Worm (Caenorhabditis elegans) whole organism, late embryonic: ENCODE results near the gene col-69.

Source experiments
- C38D4.7 ChIP-seq: fragments of 200-800 bp; sonication (Bioruptor generic); optimal IDR thresholded peaks from 2 replicates; lab custom pipeline; 2018; ENCODE audit warnings: mild to moderate bottlenecking, missing genetic modification characterization, moderate library complexity, missing compliant biosample characterization
- T23F11.4 ChIP-seq: fragments of 200-800 bp; sonication (Bioruptor generic); optimal IDR thresholded peaks from 2 replicates; lab custom pipeline; 2018; ENCODE audit warnings: mild to moderate bottlenecking, missing genetic modification characterization, missing compliant biosample characterization
- Y22D7AL.16 ChIP-seq: sonication (generic microtip); optimal IDR thresholded peaks from 2 replicates; lab custom pipeline; 2016; ENCODE audit warnings: missing genetic modification characterization, missing compliant biosample characterization
- ahr-1 ChIP-seq: sonication (generic microtip); optimal IDR thresholded peaks from 2 replicates; lab custom pipeline; 2016; ENCODE audit warnings: missing genetic modification characterization, missing compliant biosample characterization
- ceh-18 ChIP-seq: sonication (generic microtip); optimal IDR thresholded peaks from 2 replicates; lab custom pipeline; 2016; ENCODE audit warnings: missing genetic modification characterization, missing compliant biosample characterization
- ceh-19 ChIP-seq: fragments of 200-800 bp; sonication (Bioruptor generic); optimal IDR thresholded peaks from 2 replicates; lab custom pipeline; 2018; ENCODE audit warnings: mild to moderate bottlenecking, missing genetic modification characterization, missing compliant biosample characterization
- ceh-2 ChIP-seq: sonication (generic microtip); optimal IDR thresholded peaks from 2 replicates; lab custom pipeline; 2016; ENCODE audit warnings: missing genotype, missing genetic modification characterization, missing compliant biosample characterization
- ceh-22 ChIP-seq: sonication (generic microtip); optimal IDR thresholded peaks from 2 replicates; lab custom pipeline; 2017; ENCODE audit warnings: missing biosample characterization, missing genetic modification characterization
- ceh-24 ChIP-seq: sonication (generic microtip); optimal IDR thresholded peaks from 2 replicates; lab custom pipeline; 2016; ENCODE audit warnings: mild to moderate bottlenecking, missing genetic modification characterization, missing compliant biosample characterization
- ceh-31 ChIP-seq: sonication (generic microtip); optimal IDR thresholded peaks from 2 replicates; lab custom pipeline; 2016; ENCODE audit warnings: missing genetic modification characterization, missing compliant biosample characterization
- ceh-34 ChIP-seq: sonication (generic microtip); optimal IDR thresholded peaks from 2 replicates; lab custom pipeline; 2016; ENCODE audit warnings: mild to moderate bottlenecking, missing genetic modification characterization, missing compliant biosample characterization
- ceh-6 ChIP-seq: fragments of 200-800 bp; sonication (Bioruptor generic); optimal IDR thresholded peaks from 2 replicates; lab custom pipeline; 2018; ENCODE audit warnings: mild to moderate bottlenecking, missing genetic modification characterization, missing compliant biosample characterization
- dmd-4 ChIP-seq: sonication (generic microtip); optimal IDR thresholded peaks from 2 replicates; lab custom pipeline; 2016; ENCODE audit warnings: borderline replicate concordance, missing genetic modification characterization, missing compliant biosample characterization
- dve-1 ChIP-seq: sonication (generic microtip); optimal IDR thresholded peaks from 2 replicates; lab custom pipeline; 2017; ENCODE audit warnings: antibody characterized with exemption, mild to moderate bottlenecking, missing genetic modification characterization, missing compliant biosample characterization
- eyg-1 ChIP-seq: sonication (generic microtip); optimal IDR thresholded peaks from 2 replicates; lab custom pipeline; 2016; ENCODE audit warnings: missing genotype, missing genetic modification characterization, missing compliant biosample characterization
- fax-1 ChIP-seq: sonication (generic microtip); optimal IDR thresholded peaks from 2 replicates; lab custom pipeline; 2016; ENCODE audit warnings: missing genotype, missing genetic modification characterization, missing compliant biosample characterization
- gmeb-2 ChIP-seq: sonication (generic microtip); optimal IDR thresholded peaks from 2 replicates; lab custom pipeline; 2016; ENCODE audit warnings: missing genetic modification characterization, inconsistent platforms, missing compliant biosample characterization
- hlh-13 ChIP-seq: fragments of 200-800 bp; sonication (Bioruptor generic); optimal IDR thresholded peaks from 2 replicates; lab custom pipeline; 2018; ENCODE audit warnings: mild to moderate bottlenecking, missing genetic modification characterization, missing compliant biosample characterization
- hlh-30 ChIP-seq: sonication (generic microtip); optimal IDR thresholded peaks from 2 replicates; lab custom pipeline; 2017; ENCODE audit warnings: antibody characterized with exemption, missing genetic modification characterization, missing compliant biosample characterization; ENCODE audit not compliant: insufficient read depth
- hlh-8 ChIP-seq: sonication (generic microtip); optimal IDR thresholded peaks from 2 replicates; lab custom pipeline; 2016; ENCODE audit warnings: missing genotype, missing genetic modification characterization, missing compliant biosample characterization
- lim-6 ChIP-seq: sonication (generic microtip); optimal IDR thresholded peaks from 2 replicates; lab custom pipeline; 2016; ENCODE audit warnings: missing genetic modification characterization, missing compliant biosample characterization
- madf-2 ChIP-seq: sonication (generic microtip); optimal IDR thresholded peaks from 2 replicates; lab custom pipeline; 2017; ENCODE audit warnings: missing genetic modification characterization, missing compliant biosample characterization
- nfya-1 ChIP-seq: sonication (generic microtip); optimal IDR thresholded peaks from 2 replicates; lab custom pipeline; 2017; ENCODE audit warnings: missing genetic modification characterization, mild to moderate bottlenecking, missing compliant biosample characterization, antibody characterized with exemption, moderate library complexity
- nhr-11 ChIP-seq: fragments of 150-350 bp; optimal IDR thresholded peaks from 2 replicates; lab custom pipeline; 2014; ENCODE audit warnings: missing biosample characterization, missing genetic modification characterization
- npax-4 ChIP-seq: sonication (generic microtip); optimal IDR thresholded peaks from 2 replicates; lab custom pipeline; 2016; ENCODE audit warnings: missing genetic modification characterization, missing compliant biosample characterization
- odd-2 ChIP-seq: sonication (generic microtip); optimal IDR thresholded peaks from 2 replicates; lab custom pipeline; 2017; ENCODE audit warnings: antibody characterized with exemption, mild to moderate bottlenecking, missing genetic modification characterization, missing compliant biosample characterization
- pat-9 ChIP-seq: fragments of 200-800 bp; sonication (Bioruptor generic); optimal IDR thresholded peaks from 2 replicates; lab custom pipeline; 2018; ENCODE audit warnings: mild to moderate bottlenecking, missing genetic modification characterization, moderate library complexity, missing compliant biosample characterization
- pha-2 ChIP-seq: sonication (generic microtip); optimal IDR thresholded peaks from 2 replicates; lab custom pipeline; 2017; ENCODE audit warnings: mild to moderate bottlenecking, missing genetic modification characterization, missing compliant biosample characterization
- pha-4 ChIP-seq: fragments of 150-350 bp; optimal IDR thresholded peaks from 2 replicates; lab custom pipeline; 2018; ENCODE audit warnings: missing biosample characterization, missing genetic modification reagents, missing genetic modification characterization
- pqm-1 ChIP-seq: sonication (generic microtip); optimal IDR thresholded peaks from 2 replicates; lab custom pipeline; 2016; ENCODE audit warnings: missing genetic modification characterization, missing compliant biosample characterization
- pros-1 ChIP-seq: fragments of 150-350 bp; optimal IDR thresholded peaks from 2 replicates; lab custom pipeline; 2014; ENCODE audit warnings: missing biosample characterization, missing genetic modification reagents, missing genetic modification characterization
- rnt-1 ChIP-seq: sonication (generic microtip); optimal IDR thresholded peaks from 2 replicates; lab custom pipeline; 2016; ENCODE audit warnings: missing genetic modification characterization, missing compliant biosample characterization
- sox-2 ChIP-seq: fragments of 200-800 bp; sonication (Bioruptor generic); IDR thresholded peaks from 2 replicates; pipeline ENCODE4 v1.3.6; 2022; ENCODE audit warnings: missing genetic modification reagents, missing genetic modification characterization, missing compliant biosample characterization
- syd-9 ChIP-seq: sonication (generic microtip); optimal IDR thresholded peaks from 2 replicates; lab custom pipeline; 2016; ENCODE audit warnings: mild to moderate bottlenecking, missing genetic modification characterization, moderate library complexity, missing compliant biosample characterization
- tbx-7 ChIP-seq: sonication (generic microtip); optimal IDR thresholded peaks from 2 replicates; lab custom pipeline; 2016; ENCODE audit warnings: missing genotype, missing genetic modification characterization, missing compliant biosample characterization
- ttx-3 ChIP-seq: sonication (generic microtip); optimal IDR thresholded peaks from 2 replicates; lab custom pipeline; 2016; ENCODE audit warnings: missing genetic modification reagents, missing genetic modification characterization, missing compliant biosample characterization
- unc-42 ChIP-seq: sonication (generic microtip); optimal IDR thresholded peaks from 2 replicates; lab custom pipeline; 2016; ENCODE audit warnings: missing genotype, missing genetic modification characterization, missing compliant biosample characterization
- unc-55 ChIP-seq: sonication (generic microtip); optimal IDR thresholded peaks from 2 replicates; lab custom pipeline; 2017; ENCODE audit warnings: missing biosample characterization, missing genetic modification reagents, missing genetic modification characterization
- unc-86 ChIP-seq: sonication (generic microtip); optimal IDR thresholded peaks from 2 replicates; lab custom pipeline; 2016; ENCODE audit warnings: missing genetic modification characterization, missing compliant biosample characterization
- ztf-16 ChIP-seq: sonication (generic microtip); optimal IDR thresholded peaks from 2 replicates; lab custom pipeline; 2017; ENCODE audit warnings: missing genetic modification characterization, missing compliant biosample characterization

Gene col-69

DNA sequence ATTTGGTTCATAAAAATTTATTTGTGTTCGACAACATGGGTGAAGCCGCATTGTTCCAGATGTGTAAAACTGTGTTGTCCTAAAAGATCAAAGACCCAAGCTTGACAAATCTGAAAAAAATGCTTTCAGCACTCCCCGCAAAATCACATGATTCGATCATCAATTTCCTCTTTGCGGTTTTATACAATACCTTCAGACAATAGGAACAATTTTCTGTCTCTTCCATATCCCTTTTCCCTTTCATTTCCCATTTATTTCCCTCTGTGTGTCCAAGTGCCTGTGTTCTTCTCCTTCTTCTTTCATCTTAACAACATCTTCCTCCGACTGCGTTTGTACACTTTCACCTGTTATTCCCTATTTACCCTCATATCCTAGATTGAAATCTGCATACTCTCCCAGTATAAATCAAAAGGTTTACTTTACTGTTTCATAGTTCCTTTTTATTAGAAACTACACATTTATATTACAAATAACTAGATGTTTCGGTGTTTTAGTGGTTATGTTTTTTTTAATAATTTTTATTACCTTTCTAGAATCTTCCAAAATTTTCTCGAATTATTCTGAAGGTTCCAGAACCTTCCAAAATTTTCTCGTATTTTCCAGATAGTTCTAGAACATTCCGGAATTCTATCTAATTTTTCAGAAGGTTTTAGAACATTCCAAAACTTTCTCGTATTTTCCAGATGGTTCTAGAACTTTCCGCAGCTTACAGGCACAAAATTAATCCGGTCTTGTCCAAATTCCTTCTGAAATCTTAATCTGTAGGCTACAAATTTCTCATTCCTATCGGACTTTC, 4.4 kb downstream of the col-69 start, which contains the start of gene K01A2.5:
Gene K01A2.5, plus strand, starts transcription at position 297 of the 796 bp plus-strand sequence.
- TF ChIP-seq nfya-1 (tag; lab: Kevin White, UChicago) (no peak), pqm-1 (tag; lab: Kevin White, UChicago) (no peak), hlh-30 (peak; percentile 34), gmeb-2 (tag; lab: Kevin White, UChicago) (no peak), hlh-8 (tag; lab: Kevin White, UChicago) (no peak), C38D4.7 (GFP tag; lab: Kevin White, UChicago) (no peak), rnt-1 (peak; percentile 55), hlh-13 (GFP tag; lab: Kevin White, UChicago) (no peak), pha-4 (tag; lab: Kevin White, UChicago) (no peak), ceh-6 (no peak), ceh-19 (GFP tag; lab: Kevin White, UChicago) (no peak)

DNA sequence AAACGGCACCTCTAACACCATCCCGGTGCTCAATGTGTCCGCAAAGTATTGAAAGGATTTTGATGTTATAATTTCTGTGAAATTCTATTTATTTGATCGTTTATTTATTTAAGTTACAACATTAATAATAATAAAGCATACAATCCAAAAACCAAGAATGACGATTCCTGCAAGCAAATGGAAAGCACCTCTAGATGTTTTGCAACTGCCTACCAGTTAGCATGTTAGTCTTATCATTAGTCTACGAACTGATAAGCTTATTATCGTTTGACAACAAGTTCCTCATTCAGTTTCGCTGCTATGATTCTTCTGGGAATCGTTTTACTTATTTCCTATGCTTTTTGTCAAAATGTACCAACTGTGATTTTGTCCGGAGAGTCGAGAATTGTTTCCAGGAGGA, 5.9 kb downstream of the col-69 start, which contains the start of gene K01A2.6:
Gene K01A2.6, plus strand, starts transcription at position 301 of the 400 bp plus-strand sequence.
- no peak for TF ChIP-seq syd-9 (tag; lab: Kevin White, UChicago)
- TF ChIP-seq ceh-24 (tag; lab: Kevin White, UChicago): no peak
- TF ChIP-seq odd-2 (tag; lab: Kevin White, UChicago): no peak
- TF ChIP-seq ttx-3 (tag; lab: Kevin White, UChicago): no peak
- TF ChIP-seq npax-4 (tag; lab: Kevin White, UChicago): no peak
- no peak for TF ChIP-seq pat-9
- TF ChIP-seq nhr-11 (tag; lab: Kevin White, UChicago): no peak
- TF ChIP-seq ceh-18: no peak
- no peak for TF ChIP-seq madf-2 (tag; lab: Kevin White, UChicago)
- TF ChIP-seq pha-2 (tag; lab: Kevin White, UChicago): no peak
- TF ChIP-seq ceh-22 (tag; lab: Kevin White, UChicago): no peak
- no peak for TF ChIP-seq rnt-1
- no peak for TF ChIP-seq pros-1 (tag; lab: Kevin White, UChicago)
- TF ChIP-seq hlh-13 (GFP tag; lab: Kevin White, UChicago): no peak
- no peak for TF ChIP-seq unc-55 (GFP tag; lab: Kevin White, UChicago)

DNA sequence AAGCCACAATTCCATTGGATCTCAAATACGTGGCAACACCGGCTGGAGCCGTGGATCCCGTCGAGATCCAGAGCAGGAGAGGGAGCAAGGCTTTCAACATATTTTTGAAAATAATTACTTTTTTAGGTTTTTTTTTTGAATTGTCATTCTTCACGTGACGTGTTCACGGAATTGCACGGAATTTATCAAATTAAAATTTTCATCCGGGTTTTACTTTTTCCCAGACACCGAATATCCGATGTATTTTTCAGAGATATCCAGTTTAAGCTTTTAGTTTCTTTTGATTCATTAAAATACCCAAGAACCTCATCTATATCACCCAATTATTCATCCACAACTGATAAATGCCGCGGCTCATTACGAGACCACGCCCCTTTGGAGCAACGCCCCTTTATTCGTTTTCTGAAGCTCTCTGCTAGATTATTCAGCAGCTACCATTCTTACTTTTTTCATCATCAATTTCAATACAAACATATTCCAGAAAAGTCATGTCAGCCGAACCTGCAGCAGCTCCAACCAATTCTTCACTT, 8.6 kb downstream of the col-69 start, which contains the start of the genes clec-117 and B0432.1:
Gene clec-117, minus strand, starts transcription at position 101 of the 530 bp plus-strand sequence.
Gene B0432.1, plus strand, starts transcription at position 480 of the 530 bp plus-strand sequence.
- TF ChIP-seq unc-42 (no peak), T23F11.4 (GFP tag; lab: Kevin White, UChicago) (no peak), ahr-1 (no peak), pha-4 (tag; lab: Kevin White, UChicago) (no peak), pros-1 (tag; lab: Kevin White, UChicago) (no peak), hlh-30 (no peak), Y22D7AL.16 (no peak), fax-1 (tag; lab: Kevin White, UChicago) (no peak), lim-6 (no peak)

DNA sequence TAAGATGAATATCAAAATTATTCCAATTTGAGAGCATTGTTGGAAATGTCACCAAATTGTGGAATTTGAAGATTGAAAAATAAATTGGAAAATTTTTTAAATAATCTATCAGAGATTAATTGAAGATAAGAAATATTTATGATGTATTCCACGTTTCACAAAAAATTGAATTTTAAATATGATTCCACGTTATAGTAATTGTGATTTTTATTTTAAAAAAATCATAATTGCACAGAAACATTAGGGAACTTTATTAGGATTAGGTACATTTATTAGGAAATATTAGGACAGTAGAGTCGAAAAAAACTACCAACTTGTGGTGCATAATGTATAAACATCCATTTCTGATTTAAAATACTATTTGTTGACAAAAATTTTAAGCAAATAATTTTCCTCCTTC, 10.9 kb downstream of the col-69 start, which contains the start of gene B0432.11:
Gene B0432.11, minus strand, starts transcription at position 101 of the 400 bp plus-strand sequence.
- TF ChIP-seq sox-2 (GFP tag; lab: Robert Waterston, UW) (no peak), dve-1 (no peak), ceh-24 (tag; lab: Kevin White, UChicago) (no peak), ceh-31 (no peak), pha-4 (tag; lab: Kevin White, UChicago) (no peak), ceh-2 (tag; lab: Kevin White, UChicago) (no peak), hlh-8 (tag; lab: Kevin White, UChicago) (no peak), hlh-30 (no peak), ceh-22 (tag; lab: Kevin White, UChicago) (no peak), unc-86 (tag; lab: Kevin White, UChicago) (no peak), tbx-7 (no peak), dmd-4 (no peak), syd-9 (tag; lab: Kevin White, UChicago) (no peak), T23F11.4 (GFP tag; lab: Kevin White, UChicago) (no peak), gmeb-2 (tag; lab: Kevin White, UChicago) (no peak), eyg-1 (tag; lab: Kevin White, UChicago) (no peak), ztf-16 (tag; lab: Kevin White, UChicago) (no peak), lim-6 (no peak), ceh-34 (tag; lab: Kevin White, UChicago) (no peak)
